Fruit fly (Drosophila melanogaster) whole organism, embryonic: Measurements from ENCODE around the gene CG16978.

Experiments
- BEAF-32 ChIP-seq: fragments of 200-800 bp; sonication (Bioruptor generic); optimal IDR thresholded peaks from 3 replicates; lab custom pipeline; 2017; ENCODE audit warnings: missing biosample characterization, missing genetic modification characterization, mild to moderate bottlenecking, moderate library complexity, missing genetic modification reagents
- C15 ChIP-seq: fragments of 200-800 bp; sonication (Bioruptor generic); IDR thresholded peaks from 3 replicates; pipeline ENCODE4 v1.3.6; 2022; ENCODE audit warnings: missing biosample characterization, missing genetic modification characterization
- CG10274 ChIP-seq: fragments of 200-800 bp; sonication (Bioruptor generic); optimal IDR thresholded peaks from 3 replicates; lab custom pipeline; 2017; ENCODE audit warnings: missing biosample characterization, mild to moderate bottlenecking, missing genetic modification characterization
- CG10462 ChIP-seq: fragments of 200-800 bp; sonication (Bioruptor generic); optimal IDR thresholded peaks from 2 replicates; lab custom pipeline; 2016; ENCODE audit warnings: missing biosample characterization, missing genetic modification characterization
- CG11560 ChIP-seq: fragments of 200-800 bp; sonication (Bioruptor generic); IDR thresholded peaks from 3 replicates; pipeline ENCODE4 v1.3.6; 2022; ENCODE audit warnings: missing biosample characterization, missing genetic modification characterization
- CG12769 ChIP-seq: fragments of 200-800 bp; sonication (Bioruptor generic); optimal IDR thresholded peaks from 2 replicates; lab custom pipeline; 2019; ENCODE audit warnings: missing biosample characterization, mild to moderate bottlenecking, missing genetic modification characterization, moderate library complexity
- CG1647 ChIP-seq: fragments of 200-800 bp; sonication (Bioruptor generic); optimal IDR thresholded peaks from 3 replicates; lab custom pipeline; 2016; ENCODE audit warnings: missing biosample characterization, missing genetic modification characterization
- CG16779 ChIP-seq: fragments of 200-800 bp; sonication (Bioruptor generic); IDR thresholded peaks from 2 replicates; pipeline ENCODE4 v1.3.6; 2022; ENCODE audit warnings: missing biosample characterization, missing genetic modification characterization
- CG18011 ChIP-seq: fragments of 200-800 bp; sonication (Bioruptor generic); optimal IDR thresholded peaks from 2 replicates; lab custom pipeline; 2017; ENCODE audit warnings: missing biosample characterization, missing genetic modification characterization, mild to moderate bottlenecking, moderate library complexity, missing genotype
- CG2199 ChIP-seq: fragments of 200-800 bp; sonication (Bioruptor generic); IDR thresholded peaks from 3 replicates; pipeline ENCODE4 v1.3.6; 2022; ENCODE audit warnings: missing biosample characterization, missing genetic modification characterization
- CG4424 ChIP-seq: fragments of 200-800 bp; sonication (Bioruptor generic); optimal IDR thresholded peaks from 3 replicates; lab custom pipeline; 2016; ENCODE audit warnings: missing biosample characterization, missing genetic modification characterization
- CG6654 ChIP-seq: fragments of 200-800 bp; sonication (Bioruptor generic); optimal IDR thresholded peaks from 2 replicates; lab custom pipeline; 2017; ENCODE audit warnings: missing biosample characterization, mild to moderate bottlenecking, missing genetic modification characterization
- CG6791 ChIP-seq: fragments of 200-800 bp; sonication (Bioruptor generic); IDR thresholded peaks from 3 replicates; pipeline ENCODE4 v1.3.6; 2022; ENCODE audit warnings: missing biosample characterization, missing genetic modification characterization; ENCODE audit not compliant: partially characterized antibody
- CG8290 ChIP-seq, 3 experiments: fragments of 200-800 bp; sonication (Bioruptor generic); optimal IDR thresholded peaks; 2 replicates each; lab custom pipeline; 2016 to 2019; ENCODE audit warnings: missing biosample characterization in 3 of 3, missing genetic modification characterization in 3 of 3, mild to moderate bottlenecking in 2 of 3, moderate library complexity in 1 of 3
- Dad ChIP-seq: fragments of 200-800 bp; sonication (Bioruptor generic); optimal IDR thresholded peaks from 3 replicates; lab custom pipeline; 2016; ENCODE audit warnings: missing biosample characterization, missing genetic modification characterization
- Dek ChIP-seq: fragments of 200-800 bp; sonication (Bioruptor generic); optimal IDR thresholded peaks from 3 replicates; lab custom pipeline; 2019; ENCODE audit warnings: missing biosample characterization, mild to moderate bottlenecking, missing genetic modification characterization, moderate library complexity
- Dfd ChIP-seq, 2 experiments: fragments of >200 bp; optimal IDR thresholded peaks; 2 replicates each; lab custom pipeline; 2017; ENCODE audit warnings: missing biosample characterization in 2 of 2, missing genetic modification characterization in 2 of 2
- Dp ChIP-seq: fragments of 200-800 bp; sonication (Bioruptor generic); optimal IDR thresholded peaks from 2 replicates; lab custom pipeline; 2018; ENCODE audit warnings: missing biosample characterization, mild to moderate bottlenecking, missing genetic modification characterization, moderate library complexity
- Ets65A ChIP-seq: fragments of 200-800 bp; sonication (Bioruptor generic); peaks from one replicate; lab custom pipeline; 2016; ENCODE audit warnings: missing biosample characterization, missing genetic modification characterization
- Fer3 ChIP-seq: fragments of 200-800 bp; sonication (Bioruptor generic); optimal IDR thresholded peaks from 2 replicates; lab custom pipeline; 2018; ENCODE audit warnings: missing biosample characterization, mild to moderate bottlenecking, missing genetic modification characterization, moderate library complexity
- GATAe ChIP-seq: fragments of 200-800 bp; sonication (Bioruptor generic); conservative IDR thresholded peaks from 2 replicates; pipeline ENCODE4 v1.3.6; 2022; ENCODE audit warnings: missing biosample characterization, missing genetic modification characterization
- HmgZ ChIP-seq: fragments of 200-800 bp; sonication (Bioruptor generic); optimal IDR thresholded peaks from 2 replicates; lab custom pipeline; 2018; ENCODE audit warnings: missing biosample characterization, mild to moderate bottlenecking, missing genetic modification characterization
- Hr3 ChIP-seq: fragments of 200-800 bp; sonication (Bioruptor generic); optimal IDR thresholded peaks from 3 replicates; lab custom pipeline; 2016; ENCODE audit warnings: missing biosample characterization, missing genetic modification characterization
- MBD-R2 ChIP-seq: fragments of 200-800 bp; sonication (Bioruptor generic); IDR thresholded peaks from 2 replicates; pipeline ENCODE4 v1.3.6; 2022; ENCODE audit warnings: missing biosample characterization, missing genetic modification characterization
- Mrtf ChIP-seq: fragments of 200-800 bp; sonication (Bioruptor generic); IDR thresholded peaks from 3 replicates; pipeline ENCODE4 v1.3.6; 2022; ENCODE audit warnings: missing biosample characterization, missing genetic modification characterization
- Nf-YA ChIP-seq: fragments of 200-800 bp; sonication (Bioruptor generic); IDR thresholded peaks from 2 replicates; pipeline ENCODE4 v1.3.6; 2022; ENCODE audit warnings: missing biosample characterization, missing genetic modification characterization
- Ptx1 ChIP-seq: fragments of 200-800 bp; sonication (Bioruptor generic); IDR thresholded peaks from 2 replicates; pipeline ENCODE4 v1.3.6; 2022; ENCODE audit warnings: missing biosample characterization, missing genetic modification characterization
- Rfx ChIP-seq: fragments of 200-800 bp; sonication (Bioruptor generic); IDR thresholded peaks from 2 replicates; pipeline ENCODE4 v1.3.6; 2022; ENCODE audit warnings: missing biosample characterization, missing genetic modification characterization
- Six4 ChIP-seq: fragments of 200-800 bp; sonication (Bioruptor generic); optimal IDR thresholded peaks from 2 replicates; lab custom pipeline; 2016; ENCODE audit warnings: missing biosample characterization, missing genetic modification characterization
- TFAM ChIP-seq: fragments of 200-800 bp; sonication (Bioruptor generic); optimal IDR thresholded peaks from 2 replicates; lab custom pipeline; 2017; ENCODE audit warnings: missing biosample characterization, missing genetic modification characterization, inconsistent platforms
- az2 ChIP-seq: fragments of 200-800 bp; sonication (Bioruptor generic); optimal IDR thresholded peaks from 3 replicates; lab custom pipeline; 2016; ENCODE audit warnings: missing biosample characterization, missing genetic modification characterization
- bowl ChIP-seq: fragments of 200-800 bp; sonication (Bioruptor generic); IDR thresholded peaks from 2 replicates; pipeline ENCODE4 v1.3.6; 2022; ENCODE audit warnings: missing biosample characterization, missing genetic modification characterization
- cg ChIP-seq: fragments of 200-800 bp; sonication (Bioruptor generic); optimal IDR thresholded peaks from 3 replicates; lab custom pipeline; 2019; ENCODE audit warnings: missing biosample characterization, mild to moderate bottlenecking, missing genetic modification characterization, moderate library complexity
- da ChIP-seq: fragments of 200-800 bp; sonication (Bioruptor generic); optimal IDR thresholded peaks from 2 replicates; lab custom pipeline; 2016; ENCODE audit warnings: missing biosample characterization, missing genetic modification characterization
- jigr1 ChIP-seq: fragments of 200-800 bp; sonication (Bioruptor generic); IDR thresholded peaks from 3 replicates; pipeline ENCODE4 v1.3.6; 2022; ENCODE audit warnings: missing biosample characterization, missing genetic modification characterization
- klu ChIP-seq: fragments of 200-800 bp; sonication (Bioruptor generic); IDR thresholded peaks from 2 replicates; pipeline ENCODE4 v1.3.6; 2022; ENCODE audit warnings: missing biosample characterization, missing genetic modification characterization
- lov ChIP-seq, 2 experiments: fragments of 200-800 bp in 1 of 2; fragments of >200 bp in 1 of 2; sonication (Bioruptor generic) in 1 of 2; IDR thresholded peaks in 1 of 2; optimal IDR thresholded peaks in 1 of 2; 2 replicates in 1 of 2; 3 replicates in 1 of 2; pipeline versions ENCODE4 v1.3.6 to Lab custom; 2017 to 2022; ENCODE audit warnings: missing biosample characterization in 1 of 2, missing genetic modification characterization in 1 of 2
- luna ChIP-seq: fragments of 200-800 bp; sonication (Bioruptor generic); optimal IDR thresholded peaks from 2 replicates; lab custom pipeline; 2016; ENCODE audit warnings: missing biosample characterization, missing genetic modification characterization
- nerfin-2 ChIP-seq: fragments of 200-800 bp; sonication (Bioruptor generic); IDR thresholded peaks from 2 replicates; pipeline ENCODE4 v1.3.6; 2022; ENCODE audit warnings: missing biosample characterization, missing genetic modification characterization; ENCODE audit not compliant: partially characterized antibody
- pan ChIP-seq, 4 experiments: fragments of >200 bp in 3 of 4; fragments of 200-800 bp in 1 of 4; sonication (Bioruptor generic) in 1 of 4; optimal IDR thresholded peaks in 3 of 4; IDR thresholded peaks in 1 of 4; 2 replicates each; pipeline versions ENCODE4 v1.3.6 to Lab custom; 2017 to 2022; ENCODE audit warnings: missing biosample characterization in 2 of 4, missing genetic modification characterization in 2 of 4, mixed read lengths in 1 of 4
- phol ChIP-seq: fragments of 200-800 bp; sonication (Bioruptor generic); optimal IDR thresholded peaks from 3 replicates; lab custom pipeline; 2018; ENCODE audit warnings: missing biosample characterization, mild to moderate bottlenecking, missing genetic modification characterization, moderate library complexity
- pita ChIP-seq: fragments of 200-800 bp; sonication (Bioruptor generic); optimal IDR thresholded peaks from 2 replicates; lab custom pipeline; 2017; ENCODE audit warnings: missing biosample characterization, mild to moderate bottlenecking, missing genetic modification characterization
- pnt ChIP-seq: fragments of 200-800 bp; sonication (Bioruptor generic); optimal IDR thresholded peaks from 3 replicates; lab custom pipeline; 2016; ENCODE audit warnings: missing biosample characterization, missing genetic modification characterization
- sc ChIP-seq, 3 experiments: fragments of >200 bp in 2 of 3; fragments of 200-800 bp in 1 of 3; sonication (Bioruptor generic) in 1 of 3; optimal IDR thresholded peaks; 2 replicates in 2 of 3; 3 replicates in 1 of 3; lab custom pipeline; 2017; ENCODE audit warnings: mild to moderate bottlenecking in 1 of 3, missing biosample characterization in 1 of 3, missing genetic modification characterization in 1 of 3, missing genetic modification reagents in 1 of 3
- shn ChIP-seq: fragments of 200-800 bp; sonication (Bioruptor generic); optimal IDR thresholded peaks from 3 replicates; lab custom pipeline; 2016; ENCODE audit warnings: missing biosample characterization, missing genetic modification characterization
- sima ChIP-seq: fragments of 200-800 bp; sonication (Bioruptor generic); optimal IDR thresholded peaks from 2 replicates; lab custom pipeline; 2016; ENCODE audit warnings: missing biosample characterization, missing genetic modification characterization
- slp2 ChIP-seq: fragments of 200-800 bp; sonication (Bioruptor generic); optimal IDR thresholded peaks from 2 replicates; lab custom pipeline; 2016; ENCODE audit warnings: missing biosample characterization, missing genetic modification characterization
- sob ChIP-seq: fragments of 200-800 bp; sonication (Bioruptor generic); IDR thresholded peaks from 2 replicates; pipeline ENCODE4 v1.3.6; 2022; ENCODE audit warnings: missing biosample characterization, missing genetic modification characterization
- trem ChIP-seq: fragments of 200-800 bp; optimal IDR thresholded peaks from 3 replicates; lab custom pipeline; 2019; ENCODE audit warnings: missing biosample characterization, mild to moderate bottlenecking, missing genetic modification characterization, moderate library complexity
- zen ChIP-seq: fragments of 200-800 bp; sonication (Bioruptor generic); optimal IDR thresholded peaks from 3 replicates; lab custom pipeline; 2018; ENCODE audit warnings: missing biosample characterization, mild to moderate bottlenecking, missing genetic modification characterization, moderate library complexity

The CG16978 gene

dm6 chr2L:13182415-13182814, 39.0 kb upstream of the CG16978 start, which contains the start of gene Mgat3 (continued):
- TF ChIP-seq BEAF-32 (GFP tag; lab: Kevin White, UChicago), result peak; percentile 13
- TF ChIP-seq lov (optimal IDR thresholded peaks at IDR 0.05; lab: Kevin White, UChicago), result no peak
- TF ChIP-seq lov (GFP tag; IDR thresholded peaks at IDR 0.05; lab: Robert Waterston, UW), result no peak
- no peak for TF ChIP-seq TFAM (GFP tag; lab: Kevin White, UChicago)
- no peak for TF ChIP-seq Rfx (GFP tag; lab: Robert Waterston, UW)
- no peak for TF ChIP-seq C15
- no peak for TF ChIP-seq sima (GFP tag; lab: Kevin White, UChicago)
- no peak for TF ChIP-seq jigr1
- TF ChIP-seq zen, result no peak
- no peak for TF ChIP-seq CG2199
- TF ChIP-seq CG10462, result no peak
- TF ChIP-seq sob (GFP tag; lab: Robert Waterston, UW), result no peak
- TF ChIP-seq Hr3, result no peak
- TF ChIP-seq Dek, result no peak
- no peak for TF ChIP-seq CG6791 (GFP tag; lab: Robert Waterston, UW)
- TF ChIP-seq CG6654 (GFP tag; lab: Kevin White, UChicago), result no peak
- no peak for TF ChIP-seq cg (GFP tag; lab: Kevin White, UChicago)
- TF ChIP-seq Fer3 (tag; lab: Kevin White, UChicago), result no peak
- no peak for TF ChIP-seq GATAe (GFP tag; lab: Robert Waterston, UW)
- peak; percentile 46; the same call in 1 of the 2 replicates for TF ChIP-seq MBD-R2 (GFP tag; lab: Robert Waterston, UW)
- no peak for TF ChIP-seq pita (GFP tag; lab: Kevin White, UChicago)
- TF ChIP-seq luna (GFP tag; lab: Kevin White, UChicago), result no peak
- TF ChIP-seq CG10274 (GFP tag; lab: Kevin White, UChicago), result no peak
- no peak for TF ChIP-seq pnt (GFP tag; lab: Kevin White, UChicago)
- TF ChIP-seq Dp, result peak; percentile 1
- no peak for TF ChIP-seq CG1647 (GFP tag; lab: Kevin White, UChicago)
- TF ChIP-seq phol (tag; lab: Kevin White, UChicago), result no peak
- TF ChIP-seq trem (tag; lab: Kevin White, UChicago), result peak; percentile 5
- TF ChIP-seq nerfin-2, result no peak
- no peak for TF ChIP-seq CG4424
- no peak for TF ChIP-seq klu (GFP tag; lab: Robert Waterston, UW)
- TF ChIP-seq az2, result no peak
- TF ChIP-seq CG11560, result no peak
- TF ChIP-seq CG16779 (GFP tag; lab: Robert Waterston, UW), result no peak
- no peak for TF ChIP-seq CG12769
- TF ChIP-seq bowl (GFP tag; lab: Robert Waterston, UW), result no peak
- TF ChIP-seq Six4 (GFP tag; lab: Kevin White, UChicago), result no peak
- no peak for TF ChIP-seq Ets65A (GFP tag; lab: Kevin White, UChicago)
- no peak for TF ChIP-seq pan (optimal IDR thresholded peaks at IDR 0.05; lab: Kevin White, UChicago)
- TF ChIP-seq pan (GFP tag; optimal IDR thresholded peaks at IDR 0.05 in 1 of 2, IDR thresholded peaks at IDR 0.05 in 1 of 2), result no peak
- TF ChIP-seq da (GFP tag; lab: Kevin White, UChicago), result no peak
- TF ChIP-seq sc (optimal IDR thresholded peaks at IDR 0.05; lab: Kevin White, UChicago), result no peak
- TF ChIP-seq sc (GFP tag; optimal IDR thresholded peaks at IDR 0.05; lab: Kevin White, UChicago), result no peak
- no peak for TF ChIP-seq slp2 (GFP tag; lab: Kevin White, UChicago)
- TF ChIP-seq Nf-YA, result no peak
- no peak for TF ChIP-seq Dfd (GFP tag; optimal IDR thresholded peaks at IDR 0.05; lab: Kevin White, UChicago)
- no peak for TF ChIP-seq shn
- TF ChIP-seq HmgZ (tag; lab: Kevin White, UChicago), result no peak
- TF ChIP-seq Dad (GFP tag; lab: Kevin White, UChicago), result no peak
- no peak for TF ChIP-seq Ptx1
- no peak for TF ChIP-seq Mrtf (GFP tag; lab: Robert Waterston, UW)
- no peak for TF ChIP-seq CG8290 (GFP tag; optimal IDR thresholded peaks at IDR 0.05; lab: Kevin White, UChicago)
- TF ChIP-seq CG8290 (tag; optimal IDR thresholded peaks at IDR 0.05; lab: Kevin White, UChicago), result no peak
- no peak for TF ChIP-seq CG18011 (GFP tag; lab: Kevin White, UChicago)
